Worm (Caenorhabditis elegans): ENCODE results near the gene K04G11.3.

The K04G11.3 gene

DNA sequence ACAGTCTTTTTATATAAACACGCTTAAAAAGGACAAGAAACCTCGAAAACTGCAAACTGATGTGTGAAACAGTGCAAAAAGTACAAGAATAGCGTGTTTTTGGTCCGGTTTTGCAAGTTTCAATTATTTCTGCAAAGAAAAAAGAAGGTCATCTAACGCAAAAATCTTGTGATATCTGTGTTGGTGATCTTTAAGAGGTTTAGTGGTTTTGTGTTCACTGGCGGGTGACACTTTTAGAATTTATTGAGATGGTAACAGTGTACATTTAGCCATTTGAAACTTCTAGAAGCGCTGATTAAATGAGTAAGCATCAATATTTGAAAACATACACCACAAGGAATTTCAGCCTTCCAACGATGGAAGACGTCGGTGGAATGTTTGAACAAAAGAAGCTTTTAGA, 24.7 kb downstream of the K04G11.3 start:
- TF ChIP-seq blmp-1 (tag; optimal IDR thresholded peaks at IDR 0.05), result peak; percentile 8
- TF ChIP-seq nhr-85 (tag), result peak; percentile 56
- no peak for TF ChIP-seq skn-1 (tag; optimal IDR thresholded peaks at IDR 0.05)
- TF ChIP-seq C16A3.4 (tag; optimal IDR thresholded peaks at IDR 0.05), result no peak
- no peak for TF ChIP-seq dpl-1 (GFP tag; optimal IDR thresholded peaks at IDR 0.05)
- TF ChIP-seq fos-1 (tag; optimal IDR thresholded peaks at IDR 0.05), result no peak
- TF ChIP-seq pag-3 (tag; optimal IDR thresholded peaks at IDR 0.05; ENCODE audit: borderline replicate concordance, insufficient read depth), result no peak
- TF ChIP-seq lin-14 (GFP tag; optimal IDR thresholded peaks at IDR 0.05), result no peak
- TF ChIP-seq egl-13 (tag; optimal IDR thresholded peaks at IDR 0.05), result no peak
- TF ChIP-seq ceh-82 (tag; optimal IDR thresholded peaks at IDR 0.05), result no peak

DNA sequence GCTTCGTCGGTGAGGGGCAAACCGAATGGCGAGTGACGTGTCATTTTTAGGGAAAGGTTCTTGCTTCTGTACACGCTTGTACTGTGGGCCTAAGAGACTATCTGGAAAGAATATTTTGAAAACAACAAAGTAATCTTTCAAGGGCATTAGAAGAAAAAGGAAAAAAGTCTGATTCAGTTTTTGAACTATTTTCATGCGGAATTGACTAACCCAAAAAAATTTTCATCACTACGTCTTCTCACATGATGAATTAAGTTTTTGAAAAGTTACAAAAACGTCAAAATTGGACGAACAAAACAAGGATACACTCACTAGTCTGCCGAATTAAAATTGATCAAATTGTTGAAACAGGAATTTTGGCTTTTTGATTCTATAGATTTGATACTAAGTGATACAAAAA, 27.2 kb downstream of the K04G11.3 start, which contains the start of gene C11H1.9:
Gene C11H1.9 (minus strand): TSS at position 101 of the 400 bp plus-strand sequence.
- TF ChIP-seq mef-2 (tag; optimal IDR thresholded peaks at IDR 0.05), result no peak
- peak; percentile 32 for TF ChIP-seq nhr-85 (tag)

DNA sequence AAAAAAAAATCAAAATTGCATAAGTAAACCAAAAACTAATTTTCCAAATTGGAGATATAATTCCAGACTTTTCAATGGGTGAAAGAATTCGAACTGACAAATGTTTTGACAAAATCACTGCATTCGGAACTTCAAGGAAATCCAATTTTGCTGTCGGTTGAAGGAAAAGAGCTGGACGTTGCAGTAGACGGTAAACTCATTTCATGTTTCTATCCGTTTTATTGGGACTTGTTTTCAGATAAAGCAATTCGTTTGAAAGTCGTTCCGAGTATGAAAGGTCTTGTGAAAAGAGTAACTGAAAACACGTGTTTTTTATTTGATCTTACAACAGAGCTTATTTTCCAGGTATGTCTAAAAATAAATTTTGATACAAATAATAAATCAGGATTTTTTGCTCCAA, 31.3 kb downstream of the K04G11.3 start:
- peak; percentile 51 for TF ChIP-seq fkh-10 (GFP tag; optimal IDR thresholded peaks at IDR 0.05)
- TF ChIP-seq nhr-12 (tag; optimal IDR thresholded peaks at IDR 0.05), result no peak
- TF ChIP-seq pag-3 (tag; optimal IDR thresholded peaks at IDR 0.05; ENCODE audit: borderline replicate concordance, insufficient read depth), result no peak
- TF ChIP-seq unc-62 (GFP tag; optimal IDR thresholded peaks at IDR 0.05), result no peak
- TF ChIP-seq lin-14 (GFP tag; optimal IDR thresholded peaks at IDR 0.05), result peak; percentile 6
- no peak for TF ChIP-seq pqm-1 (tag; optimal IDR thresholded peaks at IDR 0.05)

DNA sequence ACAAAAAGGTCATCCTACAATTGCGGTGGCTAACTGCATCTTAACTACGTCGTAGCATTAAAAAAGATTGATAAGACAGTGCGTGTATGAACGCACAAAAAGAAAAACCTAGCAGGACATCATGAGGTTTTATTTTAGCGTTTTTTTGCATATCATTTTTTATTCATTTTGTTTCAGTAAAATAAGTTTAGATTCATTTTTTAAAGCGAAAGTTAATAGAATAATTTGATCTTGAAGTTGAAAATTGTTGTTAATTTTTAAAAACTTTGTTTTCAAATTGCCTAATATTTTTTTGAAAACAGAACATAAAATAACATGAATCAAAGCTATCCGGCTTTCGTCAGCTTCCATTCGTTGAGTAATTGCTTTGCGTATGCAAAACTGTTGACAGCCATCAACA, 33.8 kb downstream of the K04G11.3 start, which contains the start of gene prx-1:
Gene prx-1 (plus strand): TSS at position 301 of the 400 bp plus-strand sequence.
- TF ChIP-seq elt-3 (tag; optimal IDR thresholded peaks at IDR 0.05) (peak in 1 of 6 experiments; percentile 14), lin-35 (GFP tag; optimal IDR thresholded peaks at IDR 0.05) (no peak), nhr-12 (tag; optimal IDR thresholded peaks at IDR 0.05) (no peak), mep-1 (tag; optimal IDR thresholded peaks at IDR 0.05) (no peak)

DNA sequence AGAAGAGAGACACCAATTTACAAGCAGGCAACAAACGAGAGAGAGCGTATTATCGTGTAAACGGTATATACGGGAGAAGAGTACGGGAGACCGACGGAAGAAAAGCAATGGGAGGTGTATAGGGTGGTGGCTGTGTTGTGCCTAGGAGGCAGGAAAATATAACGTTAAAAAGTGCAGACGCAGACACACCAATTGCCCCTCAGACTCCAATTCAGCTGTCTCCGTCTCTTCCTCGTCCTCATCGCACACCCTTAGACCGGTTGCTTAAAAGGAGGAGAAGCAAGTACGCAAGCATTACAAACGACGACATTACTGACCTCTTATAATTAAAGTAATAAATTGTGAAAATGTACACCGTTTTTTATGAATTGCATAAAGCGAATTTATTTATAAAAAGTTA, 35.1 kb downstream of the K04G11.3 start:
- peak; percentile 44 for TF ChIP-seq ceh-8 (GFP tag; optimal IDR thresholded peaks at IDR 0.05)
- TF ChIP-seq lin-13 (GFP tag; optimal IDR thresholded peaks at IDR 0.05), result peak; percentile 96
- TF ChIP-seq alr-1 (tag; optimal IDR thresholded peaks at IDR 0.05; ENCODE audit: borderline replicate concordance), result no peak
- TF ChIP-seq pqm-1 (tag; optimal IDR thresholded peaks at IDR 0.05), result no peak
- TF ChIP-seq nhr-77 (tag; optimal IDR thresholded peaks at IDR 0.05), result peak; percentile 54
- peak; percentile 30 for TF ChIP-seq fos-1 (tag; optimal IDR thresholded peaks at IDR 0.05)
- peak; percentile 85 for TF ChIP-seq F16B12.6 (tag; optimal IDR thresholded peaks at IDR 0.05)
- no peak for TF ChIP-seq sup-37 (GFP tag; optimal IDR thresholded peaks at IDR 0.05)
- TF ChIP-seq elt-3 (tag; optimal IDR thresholded peaks at IDR 0.05), result peak in 3 of 6 experiments; percentile 16 to 44 (median 22)
- TF ChIP-seq hlh-4 (tag; optimal IDR thresholded peaks at IDR 0.05), result no peak
- TF ChIP-seq skn-1 (tag; optimal IDR thresholded peaks at IDR 0.05), result peak; percentile 23
- no peak for TF ChIP-seq unc-62 (GFP tag; optimal IDR thresholded peaks at IDR 0.05)
- no peak for TF ChIP-seq hlh-17 (GFP tag; optimal IDR thresholded peaks at IDR 0.05; ENCODE audit: borderline replicate concordance)
- TF ChIP-seq rnt-1 (tag; optimal IDR thresholded peaks at IDR 0.05), result peak; percentile 69
- TF ChIP-seq ztf-11 (tag; optimal IDR thresholded peaks at IDR 0.05), result peak in 1 of 2 experiments; percentile 13
- peak; percentile 89 for TF ChIP-seq snu-23 (GFP tag; optimal IDR thresholded peaks at IDR 0.05)
- TF ChIP-seq aha-1 (tag; optimal IDR thresholded peaks at IDR 0.05), result no peak
- peak; percentile 29 for TF ChIP-seq hpl-2 (GFP tag; optimal IDR thresholded peaks at IDR 0.05)
- peak; percentile 51 for TF ChIP-seq irx-1 (tag; optimal IDR thresholded peaks at IDR 0.05)
- no peak for TF ChIP-seq pag-3 (tag; optimal IDR thresholded peaks at IDR 0.05; ENCODE audit: borderline replicate concordance, insufficient read depth)
- TF ChIP-seq ceh-82 (tag; optimal IDR thresholded peaks at IDR 0.05), result peak; percentile 33 to 70 (median 70)
- peak; percentile 42 for TF ChIP-seq lir-3 (tag; optimal IDR thresholded peaks at IDR 0.05; ENCODE audit: poor library complexity)
- no peak for TF ChIP-seq fkh-4 (tag; optimal IDR thresholded peaks at IDR 0.05; ENCODE audit: borderline replicate concordance)
- TF ChIP-seq nhr-28 (tag; optimal IDR thresholded peaks at IDR 0.05), result no peak
- peak; percentile 76 for TF ChIP-seq fkh-8 (tag; optimal IDR thresholded peaks at IDR 0.05)
- TF ChIP-seq Y116A8C.19 (tag; optimal IDR thresholded peaks at IDR 0.05; ENCODE audit: borderline replicate concordance), result no peak
- TF ChIP-seq ets-5 (GFP tag; IDR thresholded peaks at IDR 0.05), result no peak
- TF ChIP-seq ces-1 (GFP tag; optimal IDR thresholded peaks at IDR 0.05), result no peak
- TF ChIP-seq ceh-90 (tag; optimal IDR thresholded peaks at IDR 0.05), result no peak
- TF ChIP-seq nhr-84 (tag; optimal IDR thresholded peaks at IDR 0.05), result no peak
- no peak for TF ChIP-seq zip-4 (GFP tag; optimal IDR thresholded peaks at IDR 0.05)
- peak; percentile 80 for TF ChIP-seq tbx-2 (tag; optimal IDR thresholded peaks at IDR 0.05)
